Worm (Caenorhabditis elegans) whole organism, young adult: ENCODE results near the gene wars-1.

ENCODE experiments used
- Y95B8A.8 ChIP-seq: fragments of 200-800 bp; sonication (Bioruptor generic); IDR thresholded peaks from 2 replicates; pipeline ENCODE4 v1.3.6; 2022; ENCODE audit warnings: missing genetic modification reagents, missing genetic modification characterization, missing compliant biosample characterization
- athp-1 ChIP-seq: sonication (generic microtip); optimal IDR thresholded peaks from 2 replicates; lab custom pipeline; 2017; ENCODE audit warnings: mild to moderate bottlenecking, missing genetic modification characterization, missing compliant biosample characterization
- attf-3 ChIP-seq: fragments of 200-800 bp; sonication (Bioruptor generic); conservative IDR thresholded peaks from 2 replicates; pipeline ENCODE4 v1.3.6; 2022; ENCODE audit warnings: missing genetic modification reagents, missing genetic modification characterization, missing compliant biosample characterization
- hmg-1.2 ChIP-seq: fragments of 200-800 bp; sonication (Bioruptor generic); IDR thresholded peaks from 2 replicates; pipeline ENCODE4 v1.3.6; 2022; ENCODE audit warnings: missing genetic modification reagents, missing genetic modification characterization, missing compliant biosample characterization
- lag-1 ChIP-seq: fragments of 200-800 bp; sonication (Bioruptor generic); IDR thresholded peaks from 2 replicates; pipeline ENCODE4 v1.3.6; 2022; ENCODE audit warnings: missing genetic modification reagents, missing genetic modification characterization, missing compliant biosample characterization
- nfya-1 ChIP-seq: sonication (generic microtip); optimal IDR thresholded peaks from 2 replicates; lab custom pipeline; 2017; ENCODE audit warnings: antibody characterized with exemption, missing compliant biosample characterization, missing genetic modification characterization, borderline replicate concordance; ENCODE audit not compliant: insufficient read depth
- snpc-4 ChIP-seq, 5 experiments: fragments of 150-350 bp in 1 of 5; sonication (generic microtip) in 4 of 5; optimal IDR thresholded peaks; 2 replicates each; lab custom pipeline; 2014 to 2018; ENCODE audit warnings: missing genetic modification characterization in 5 of 5, missing biosample characterization in 3 of 5, antibody characterized with exemption in 2 of 5, mild to moderate bottlenecking in 2 of 5, missing compliant biosample characterization in 2 of 5, missing genotype in 2 of 5, moderate library complexity in 2 of 5, missing genetic modification reagents in 1 of 5
- unc-130 ChIP-seq: sonication (generic microtip); optimal IDR thresholded peaks from 2 replicates; lab custom pipeline; 2016; ENCODE audit warnings: missing genetic modification reagents, missing genetic modification characterization, missing compliant biosample characterization
- zfh-2 ChIP-seq: fragments of 200-800 bp; sonication (Bioruptor generic); conservative IDR thresholded peaks from 2 replicates; pipeline ENCODE4 v1.3.6; 2022; ENCODE audit warnings: missing genetic modification reagents, missing genetic modification characterization, missing compliant biosample characterization

DNA sequence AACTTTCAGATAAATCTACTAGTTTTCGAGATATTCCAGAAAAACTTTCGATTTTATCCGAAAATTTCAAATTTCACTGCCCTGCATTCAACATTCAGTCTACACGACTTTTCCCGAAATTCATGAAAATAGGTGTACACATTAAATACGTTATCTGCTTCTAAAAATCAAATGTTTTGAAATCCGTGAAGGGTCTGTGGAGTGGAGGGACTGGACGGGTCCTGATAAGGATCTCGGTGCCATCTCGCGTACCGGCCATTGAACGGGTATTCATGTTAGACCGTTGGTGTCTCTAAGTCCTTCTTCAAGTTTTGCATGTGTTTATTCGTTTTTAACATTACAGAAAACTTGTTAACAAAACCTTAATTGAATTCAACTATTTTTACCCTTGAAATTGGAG is 48.5 kb upstream of the wars-1 start:
- TF ChIP-seq athp-1 (no peak), lag-1 (no peak), nfya-1 (tag; lab: Kevin White, UChicago) (no peak), hmg-1.2 (GFP tag; lab: Robert Waterston, UW) (no peak), attf-3 (GFP tag; lab: Robert Waterston, UW) (no peak), Y95B8A.8 (GFP tag; lab: Robert Waterston, UW) (no peak), unc-130 (no peak), snpc-4 (GFP tag; optimal IDR thresholded peaks at IDR 0.05; lab: Kevin White, UChicago) (no peak), snpc-4 (tag; optimal IDR thresholded peaks at IDR 0.05; lab: Kevin White, UChicago) (no peak), zfh-2 (GFP tag; lab: Robert Waterston, UW) (no peak)
